Worm (Caenorhabditis elegans) whole organism, mixed stage, embryonic: ENCODE measurements around the gene C10A4.6.

Source experiments
- ces-1 ChIP-seq: fragments of 150-350 bp; optimal IDR thresholded peaks from 2 replicates; lab custom pipeline; 2014; ENCODE audit warnings: missing biosample characterization, missing genetic modification reagents, missing genetic modification characterization
- drap-1 ChIP-seq: fragments of 200-800 bp; sonication (Bioruptor generic); optimal IDR thresholded peaks from 3 replicates; lab custom pipeline; 2018; ENCODE audit warnings: mild to moderate bottlenecking, missing genetic modification characterization, missing compliant biosample characterization
- elt-3 ChIP-seq: fragments of 150-350 bp; optimal IDR thresholded peaks from 2 replicates; lab custom pipeline; 2014; ENCODE audit warnings: missing biosample characterization, missing genetic modification characterization
- ham-2 ChIP-seq: fragments of 200-800 bp; sonication (Bioruptor generic); optimal IDR thresholded peaks from 2 replicates; lab custom pipeline; 2018; ENCODE audit warnings: mild to moderate bottlenecking, missing genetic modification characterization, missing compliant biosample characterization
- lin-13 ChIP-seq: fragments of 150-350 bp; optimal IDR thresholded peaks from 2 replicates; lab custom pipeline; 2014; ENCODE audit warnings: missing biosample characterization, missing genetic modification characterization
- mab-5 ChIP-seq: fragments of 150-350 bp; optimal IDR thresholded peaks from 2 replicates; lab custom pipeline; 2014; ENCODE audit warnings: missing biosample characterization, missing genetic modification characterization
- mls-2 ChIP-seq: sonication (generic microtip); optimal IDR thresholded peaks from 2 replicates; lab custom pipeline; 2016; ENCODE audit warnings: mild to moderate bottlenecking, missing genetic modification characterization, moderate library complexity, missing compliant biosample characterization
- nhr-12 ChIP-seq: fragments of 150-350 bp; optimal IDR thresholded peaks from 2 replicates; lab custom pipeline; 2014; ENCODE audit warnings: missing biosample characterization, missing genetic modification characterization
- nhr-237 ChIP-seq: fragments of 150-350 bp; optimal IDR thresholded peaks from 2 replicates; lab custom pipeline; 2014; ENCODE audit warnings: missing biosample characterization, missing genetic modification characterization
- nhr-28 ChIP-seq: fragments of 150-350 bp; optimal IDR thresholded peaks from 2 replicates; lab custom pipeline; 2014; ENCODE audit warnings: missing biosample characterization, missing genetic modification characterization
- pha-4 ChIP-seq: fragments of 150-350 bp; optimal IDR thresholded peaks from 2 replicates; lab custom pipeline; 2018; ENCODE audit warnings: missing biosample characterization, missing genetic modification reagents, missing genetic modification characterization
- snpc-4 ChIP-seq: fragments of 150-350 bp; optimal IDR thresholded peaks from 2 replicates; lab custom pipeline; 2014; ENCODE audit warnings: missing biosample characterization, missing genetic modification characterization
- tbx-8 ChIP-seq: fragments of 200-800 bp; sonication (Bioruptor generic); optimal IDR thresholded peaks from 2 replicates; lab custom pipeline; 2018; ENCODE audit warnings: mild to moderate bottlenecking, missing genetic modification characterization, moderate library complexity, missing compliant biosample characterization
- unc-39 ChIP-seq: fragments of 150-350 bp; optimal IDR thresholded peaks from 2 replicates; lab custom pipeline; 2014; ENCODE audit warnings: missing biosample characterization, missing genetic modification characterization

- TF ChIP-seq nhr-12 (tag; lab: Kevin White, UChicago) (no peak), mls-2 (tag; lab: Kevin White, UChicago) (no peak), elt-3 (tag; lab: Kevin White, UChicago) (no peak), nhr-237 (tag; lab: Kevin White, UChicago) (no peak), unc-39 (no peak), pha-4 (tag; lab: Kevin White, UChicago) (no peak), mab-5 (no peak), drap-1 (GFP tag; lab: Kevin White, UChicago) (no peak), lin-13 (tag; lab: Kevin White, UChicago) (no peak), ces-1 (GFP tag; lab: Kevin White, UChicago) (no peak), snpc-4 (tag; lab: Kevin White, UChicago) (no peak), nhr-28 (tag; lab: Kevin White, UChicago) (no peak), ham-2 (GFP tag; lab: Kevin White, UChicago) (no peak), tbx-8 (GFP tag; lab: Kevin White, UChicago) (no peak)
These were observed 2.8 kb downstream of the C10A4.6 start, which contains the start of gene gad-2 for ce11 chrX:7393167-7393566.
